Fruit fly (Drosophila melanogaster) whole organism, embryonic: ENCODE measurements around the gene Nf-YC.

Experiments
- BtbVII ChIP-seq: fragments of 200-800 bp; sonication (Bioruptor generic); optimal IDR thresholded peaks from 3 replicates; lab custom pipeline; 2017; ENCODE audit warnings: missing biosample characterization, mild to moderate bottlenecking, missing genetic modification characterization
- CG11247 ChIP-seq: fragments of 200-800 bp; sonication (Bioruptor generic); IDR thresholded peaks from 2 replicates; pipeline ENCODE4 v1.3.6; 2022; ENCODE audit warnings: missing biosample characterization, missing genetic modification characterization
- CG11504 ChIP-seq: fragments of 200-800 bp; sonication (Bioruptor generic); optimal IDR thresholded peaks from 3 replicates; lab custom pipeline; 2019; ENCODE audit warnings: missing biosample characterization, mild to moderate bottlenecking, missing genetic modification characterization, moderate library complexity
- CG11695 ChIP-seq: fragments of 200-800 bp; sonication (Bioruptor generic); IDR thresholded peaks from 3 replicates; pipeline ENCODE4 v1.3.6; 2022; ENCODE audit warnings: missing biosample characterization, missing genetic modification characterization
- CG13287 ChIP-seq: fragments of 200-800 bp; sonication (Bioruptor generic); IDR thresholded peaks from 2 replicates; pipeline ENCODE4 v1.3.6; 2022; ENCODE audit warnings: missing biosample characterization, missing genetic modification characterization; ENCODE audit not compliant: partially characterized antibody
- CG13296 ChIP-seq: fragments of 200-800 bp; sonication (Bioruptor generic); optimal IDR thresholded peaks from 3 replicates; lab custom pipeline; 2018; ENCODE audit warnings: missing biosample characterization, mild to moderate bottlenecking, missing genetic modification characterization
- CG1529 ChIP-seq: fragments of 200-800 bp; sonication (Bioruptor generic); optimal IDR thresholded peaks from 3 replicates; lab custom pipeline; 2018; ENCODE audit warnings: missing biosample characterization, missing genetic modification characterization
- CG1647 ChIP-seq: fragments of 200-800 bp; sonication (Bioruptor generic); optimal IDR thresholded peaks from 3 replicates; lab custom pipeline; 2016; ENCODE audit warnings: missing biosample characterization, missing genetic modification characterization
- CG16779 ChIP-seq: fragments of 200-800 bp; sonication (Bioruptor generic); IDR thresholded peaks from 2 replicates; pipeline ENCODE4 v1.3.6; 2022; ENCODE audit warnings: missing biosample characterization, missing genetic modification characterization
- CG17568 ChIP-seq: fragments of 200-800 bp; sonication (Bioruptor generic); optimal IDR thresholded peaks from 2 replicates; lab custom pipeline; 2018; ENCODE audit warnings: missing biosample characterization, mild to moderate bottlenecking, missing genetic modification characterization, moderate library complexity
- CG17912 ChIP-seq: fragments of 200-800 bp; sonication (Bioruptor generic); optimal IDR thresholded peaks from 2 replicates; lab custom pipeline; 2018; ENCODE audit warnings: missing biosample characterization, mild to moderate bottlenecking, missing genetic modification characterization
- CG18764 ChIP-seq: fragments of 200-800 bp; sonication (Bioruptor generic); optimal IDR thresholded peaks from 3 replicates; lab custom pipeline; 2016; ENCODE audit warnings: missing biosample characterization, missing genetic modification characterization
- CG2889 ChIP-seq: fragments of 200-800 bp; sonication (Bioruptor generic); IDR thresholded peaks from 3 replicates; pipeline ENCODE4 v1.3.6; 2022; ENCODE audit warnings: missing biosample characterization, missing genetic modification characterization
- CG31441 ChIP-seq: fragments of 200-800 bp; sonication (Bioruptor generic); IDR thresholded peaks from 2 replicates; pipeline ENCODE4 v1.3.6; 2022; ENCODE audit warnings: missing biosample characterization, missing genetic modification characterization
- CG3163 ChIP-seq: fragments of 200-800 bp; sonication (Bioruptor generic); optimal IDR thresholded peaks from 3 replicates; lab custom pipeline; 2016; ENCODE audit warnings: missing biosample characterization, missing genetic modification characterization
- CG3838 ChIP-seq: fragments of 200-800 bp; sonication (Bioruptor generic); optimal IDR thresholded peaks from 3 replicates; lab custom pipeline; 2016; ENCODE audit warnings: missing biosample characterization, missing genetic modification characterization
- CG4730 ChIP-seq: fragments of 200-800 bp; sonication (Bioruptor generic); IDR thresholded peaks from 2 replicates; pipeline ENCODE4 v1.3.6; 2022; ENCODE audit warnings: missing biosample characterization, missing genetic modification characterization
- CG5953 ChIP-seq: fragments of 200-800 bp; sonication (Bioruptor generic); IDR thresholded peaks from 2 replicates; pipeline ENCODE4 v1.3.6; 2022; ENCODE audit warnings: missing biosample characterization, missing genetic modification characterization
- CG6791 ChIP-seq: fragments of 200-800 bp; sonication (Bioruptor generic); IDR thresholded peaks from 3 replicates; pipeline ENCODE4 v1.3.6; 2022; ENCODE audit warnings: missing biosample characterization, missing genetic modification characterization; ENCODE audit not compliant: partially characterized antibody
- CG9797 ChIP-seq: fragments of 200-800 bp; sonication (Bioruptor generic); optimal IDR thresholded peaks from 3 replicates; lab custom pipeline; 2018; ENCODE audit warnings: missing biosample characterization, mild to moderate bottlenecking, missing genetic modification characterization
- CHES-1-like ChIP-seq: fragments of 200-800 bp; sonication (Bioruptor generic); optimal IDR thresholded peaks from 2 replicates; lab custom pipeline; 2016; ENCODE audit warnings: missing biosample characterization, missing genetic modification characterization
- Lim3 ChIP-seq: fragments of 200-800 bp; sonication (Bioruptor generic); IDR thresholded peaks from 2 replicates; pipeline ENCODE4 v1.3.6; 2022; ENCODE audit warnings: missing biosample characterization, missing genetic modification characterization
- Mrtf ChIP-seq: fragments of 200-800 bp; sonication (Bioruptor generic); IDR thresholded peaks from 3 replicates; pipeline ENCODE4 v1.3.6; 2022; ENCODE audit warnings: missing biosample characterization, missing genetic modification characterization
- Nf-YC ChIP-seq: fragments of 200-800 bp; optimal IDR thresholded peaks from 3 replicates; lab custom pipeline; 2019; ENCODE audit warnings: missing biosample characterization, mild to moderate bottlenecking, missing genetic modification characterization, moderate library complexity
- Oaz ChIP-seq: fragments of 200-800 bp; sonication (Bioruptor generic); IDR thresholded peaks from 2 replicates; pipeline ENCODE4 v1.3.6; 2022; ENCODE audit warnings: missing biosample characterization, missing genetic modification characterization
- Optix ChIP-seq: fragments of 200-800 bp; sonication (Bioruptor generic); IDR thresholded peaks from 3 replicates; pipeline ENCODE4 v1.3.6; 2022; ENCODE audit warnings: missing biosample characterization, missing genetic modification characterization
- Spps ChIP-seq: fragments of 200-800 bp; sonication (Bioruptor generic); optimal IDR thresholded peaks from 2 replicates; lab custom pipeline; 2018; ENCODE audit warnings: missing biosample characterization, mild to moderate bottlenecking, missing genetic modification characterization
- Vsx1 ChIP-seq: fragments of 200-800 bp; sonication (Bioruptor generic); optimal IDR thresholded peaks from 2 replicates; lab custom pipeline; 2017; ENCODE audit warnings: missing biosample characterization, mild to moderate bottlenecking, missing genetic modification characterization, missing genetic modification reagents
- ara ChIP-seq: fragments of 200-800 bp; sonication (Bioruptor generic); IDR thresholded peaks from 2 replicates; pipeline ENCODE4 v1.3.6; 2022; ENCODE audit warnings: missing biosample characterization, missing genetic modification characterization
- ato ChIP-seq: fragments of 200-800 bp; sonication (Bioruptor generic); IDR thresholded peaks from 2 replicates; pipeline ENCODE4 v1.3.6; 2022; ENCODE audit warnings: missing biosample characterization, missing genetic modification characterization; ENCODE audit not compliant: partially characterized antibody
- emc ChIP-seq: fragments of 200-800 bp; sonication (Bioruptor generic); optimal IDR thresholded peaks from 2 replicates; lab custom pipeline; 2016; ENCODE audit warnings: missing biosample characterization, missing genetic modification characterization
- eve ChIP-seq, 2 experiments: fragments of >200 bp; optimal IDR thresholded peaks; 2 replicates each; lab custom pipeline; 2017; ENCODE audit warnings: missing biosample characterization in 2 of 2, missing genetic modification characterization in 2 of 2
- fd102C ChIP-seq: fragments of 200-800 bp; sonication (Bioruptor generic); optimal IDR thresholded peaks from 2 replicates; lab custom pipeline; 2018; ENCODE audit warnings: missing biosample characterization, mild to moderate bottlenecking, missing genetic modification characterization, moderate library complexity
- gcm ChIP-seq: fragments of 200-800 bp; sonication (Bioruptor generic); optimal IDR thresholded peaks from 2 replicates; lab custom pipeline; 2019; ENCODE audit warnings: missing biosample characterization, mild to moderate bottlenecking, missing genetic modification characterization, moderate library complexity
- gcm2 ChIP-seq: fragments of 200-800 bp; sonication (Bioruptor generic); optimal IDR thresholded peaks from 2 replicates; lab custom pipeline; 2016; ENCODE audit warnings: missing biosample characterization, missing genetic modification characterization
- hth ChIP-seq: fragments of >200 bp; optimal IDR thresholded peaks from 2 replicates; lab custom pipeline; 2017; ENCODE audit warnings: inconsistent platforms
- ind ChIP-seq: fragments of 200-800 bp; sonication (Bioruptor generic); optimal IDR thresholded peaks from 3 replicates; lab custom pipeline; 2016; ENCODE audit warnings: missing biosample characterization, missing genetic modification characterization
- jumu ChIP-seq: fragments of 200-800 bp; sonication (Bioruptor generic); optimal IDR thresholded peaks from 3 replicates; lab custom pipeline; 2016; ENCODE audit warnings: missing biosample characterization, missing genetic modification characterization
- lola ChIP-seq, 3 experiments: fragments of >200 bp in 2 of 3; fragments of 200-800 bp in 1 of 3; sonication (Bioruptor generic) in 1 of 3; optimal IDR thresholded peaks; 2 replicates each; lab custom pipeline; 2017 to 2019; ENCODE audit warnings: missing biosample characterization in 3 of 3, missing genetic modification characterization in 3 of 3, mild to moderate bottlenecking in 1 of 3, moderate library complexity in 1 of 3
- nmo ChIP-seq: fragments of 200-800 bp; sonication (Bioruptor generic); optimal IDR thresholded peaks from 2 replicates; lab custom pipeline; 2018; ENCODE audit warnings: missing biosample characterization, mild to moderate bottlenecking, missing genetic modification characterization, moderate library complexity
- psq ChIP-seq: fragments of 200-800 bp; sonication (Bioruptor generic); optimal IDR thresholded peaks from 2 replicates; lab custom pipeline; 2017; ENCODE audit warnings: missing biosample characterization, missing genetic modification characterization
- pzg ChIP-seq: fragments of 200-800 bp; sonication (Bioruptor generic); optimal IDR thresholded peaks from 3 replicates; lab custom pipeline; 2018; ENCODE audit warnings: missing biosample characterization, mild to moderate bottlenecking, missing genetic modification characterization, moderate library complexity
- sd ChIP-seq: fragments of 200-800 bp; sonication (Bioruptor generic); optimal IDR thresholded peaks from 3 replicates; lab custom pipeline; 2018; ENCODE audit warnings: missing biosample characterization, mild to moderate bottlenecking, missing genetic modification characterization, moderate library complexity
- sisA ChIP-seq: fragments of 200-800 bp; sonication (Bioruptor generic); IDR thresholded peaks from 2 replicates; pipeline ENCODE4 v1.3.6; 2022; ENCODE audit warnings: missing biosample characterization, missing genetic modification characterization
- slp2 ChIP-seq: fragments of 200-800 bp; sonication (Bioruptor generic); optimal IDR thresholded peaks from 2 replicates; lab custom pipeline; 2016; ENCODE audit warnings: missing biosample characterization, missing genetic modification characterization
- stc ChIP-seq: fragments of 200-800 bp; sonication (Bioruptor generic); IDR thresholded peaks from 2 replicates; pipeline ENCODE4 v1.3.6; 2022; ENCODE audit warnings: missing biosample characterization, missing genetic modification characterization
- tap ChIP-seq: fragments of 200-800 bp; optimal IDR thresholded peaks from 3 replicates; lab custom pipeline; 2019; ENCODE audit warnings: missing biosample characterization, mild to moderate bottlenecking, missing genetic modification characterization, moderate library complexity
- trh ChIP-seq: fragments of 200-800 bp; sonication (Bioruptor generic); optimal IDR thresholded peaks from 2 replicates; lab custom pipeline; 2016; ENCODE audit warnings: missing biosample characterization, missing genetic modification characterization
- ttk ChIP-seq: fragments of 200-800 bp; sonication (Bioruptor generic); IDR thresholded peaks from 2 replicates; pipeline ENCODE4 v2.1.2; 2022; ENCODE audit warnings: missing biosample characterization, missing genetic modification characterization
- tup ChIP-seq: fragments of 200-800 bp; sonication (Bioruptor generic); optimal IDR thresholded peaks from 2 replicates; lab custom pipeline; 2016; ENCODE audit warnings: missing biosample characterization, mild to moderate bottlenecking, missing genetic modification characterization, moderate library complexity
- vvl ChIP-seq: fragments of 200-800 bp; sonication (Bioruptor generic); IDR thresholded peaks from 2 replicates; pipeline ENCODE4 v1.3.6; 2022; ENCODE audit warnings: missing biosample characterization, missing genetic modification characterization
- zen ChIP-seq: fragments of 200-800 bp; sonication (Bioruptor generic); optimal IDR thresholded peaks from 3 replicates; lab custom pipeline; 2018; ENCODE audit warnings: missing biosample characterization, mild to moderate bottlenecking, missing genetic modification characterization, moderate library complexity

The Nf-YC gene

dm6 chrX:6770924-6771323 lies 49.8 kb downstream of the Nf-YC start, which contains the start of gene Coq7 (continued):
- TF ChIP-seq zen (tag; lab: Kevin White, UChicago): peak; percentile 87
- peak; percentile 55 for TF ChIP-seq jumu
- peak; percentile 84 for TF ChIP-seq Mrtf (GFP tag; lab: Robert Waterston, UW)
- TF ChIP-seq psq (GFP tag; lab: Kevin White, UChicago): no peak
- TF ChIP-seq CG18764: peak; percentile 84
- TF ChIP-seq CG17568 (GFP tag; lab: Kevin White, UChicago): no peak
- no peak for TF ChIP-seq CG11504 (tag; lab: Kevin White, UChicago)
- peak; percentile 44 for TF ChIP-seq CG9797 (GFP tag; lab: Kevin White, UChicago)
- no peak for TF ChIP-seq tap (tag; lab: Kevin White, UChicago)
- no peak for TF ChIP-seq CG13296 (GFP tag; lab: Kevin White, UChicago)
- TF ChIP-seq hth (lab: Kevin White, UChicago): no peak
- TF ChIP-seq Optix (GFP tag; lab: Robert Waterston, UW): peak; percentile 90
- peak; percentile 53 for TF ChIP-seq CG1647 (GFP tag; lab: Kevin White, UChicago)
- TF ChIP-seq ttk (GFP tag; lab: Robert Waterston, UW): peak; percentile 88
- TF ChIP-seq Oaz (GFP tag; lab: Robert Waterston, UW): peak; percentile 79
- TF ChIP-seq sisA (GFP tag; lab: Robert Waterston, UW): peak; percentile 93
- TF ChIP-seq CG16779 (GFP tag; lab: Robert Waterston, UW): peak; percentile 58; the same call in 1 of the 2 replicates
- TF ChIP-seq emc (GFP tag; lab: Kevin White, UChicago): no peak
- TF ChIP-seq CHES-1-like (GFP tag; lab: Kevin White, UChicago): peak; percentile 5
- peak; percentile 55 for TF ChIP-seq fd102C (GFP tag; lab: Kevin White, UChicago)
- peak; percentile 71 for TF ChIP-seq tup
- TF ChIP-seq CG31441 (GFP tag; lab: Robert Waterston, UW): no peak
- peak; percentile 89 for TF ChIP-seq ato (GFP tag; lab: Robert Waterston, UW)
- TF ChIP-seq CG3163: no peak
- peak; percentile 88 for TF ChIP-seq CG2889 (GFP tag; lab: Robert Waterston, UW)
- peak; percentile 51; the same call in 1 of the 2 replicates for TF ChIP-seq Lim3 (GFP tag; lab: Robert Waterston, UW)
- TF ChIP-seq trh (GFP tag; lab: Kevin White, UChicago): peak; percentile 58
- peak; percentile 95 for TF ChIP-seq CG6791 (GFP tag; lab: Robert Waterston, UW)
- TF ChIP-seq sd (tag; lab: Kevin White, UChicago): no peak
- no peak for TF ChIP-seq Vsx1 (GFP tag; lab: Kevin White, UChicago)
- TF ChIP-seq CG4730 (GFP tag; lab: Robert Waterston, UW): peak; percentile 88
- TF ChIP-seq gcm2 (GFP tag; lab: Kevin White, UChicago): peak; percentile 48
- peak; percentile 99 for TF ChIP-seq CG13287 (GFP tag; lab: Robert Waterston, UW)
- no peak for TF ChIP-seq BtbVII
- TF ChIP-seq vvl (GFP tag; lab: Robert Waterston, UW): peak; percentile 96
- peak; percentile 81 for TF ChIP-seq CG5953
- peak; percentile 66 for TF ChIP-seq pzg (GFP tag; lab: Kevin White, UChicago)
- TF ChIP-seq CG11247 (GFP tag; lab: Robert Waterston, UW): peak; percentile 85
- TF ChIP-seq gcm (GFP tag; lab: Kevin White, UChicago): no peak
- peak; percentile 73 for TF ChIP-seq Spps (tag; lab: Kevin White, UChicago)
- peak; percentile 66 for TF ChIP-seq CG1529 (GFP tag; lab: Kevin White, UChicago)
- peak in 1 of 3 experiments; percentile 86 for TF ChIP-seq lola (GFP tag; optimal IDR thresholded peaks at IDR 0.05; lab: Kevin White, UChicago)
- TF ChIP-seq nmo (GFP tag; lab: Kevin White, UChicago): peak; percentile 88
- TF ChIP-seq ara: peak; percentile 92
- peak; percentile 87 for TF ChIP-seq CG11695 (GFP tag; lab: Robert Waterston, UW)
- peak; percentile 91 for TF ChIP-seq ind (GFP tag; lab: Kevin White, UChicago)
- no peak for TF ChIP-seq CG3838
- TF ChIP-seq CG17912 (GFP tag; lab: Kevin White, UChicago): peak; percentile 65
- TF ChIP-seq stc: peak; percentile 91
- TF ChIP-seq slp2 (GFP tag; lab: Kevin White, UChicago): peak; percentile 51
- no peak for TF ChIP-seq eve (GFP tag; optimal IDR thresholded peaks at IDR 0.05; lab: Kevin White, UChicago)
- no peak for TF ChIP-seq Nf-YC
